Fruit fly (Drosophila melanogaster) whole organism, embryonic: Measurements from ENCODE around the gene AP-1-2beta.

Experiments used
- Bgb ChIP-seq: fragments of 200-800 bp; sonication (Bioruptor generic); IDR thresholded peaks from 2 replicates; pipeline ENCODE4 v1.3.6; 2022; ENCODE audit warnings: missing biosample characterization, missing genetic modification characterization; ENCODE audit not compliant: partially characterized antibody
- Blimp-1 ChIP-seq: fragments of 200-800 bp; sonication (Bioruptor generic); optimal IDR thresholded peaks from 3 replicates; lab custom pipeline; 2018; ENCODE audit warnings: missing biosample characterization, missing genetic modification characterization, mild to moderate bottlenecking, moderate library complexity, missing genetic modification reagents
- CG10431 ChIP-seq: fragments of 200-800 bp; sonication (Bioruptor generic); optimal IDR thresholded peaks from 3 replicates; lab custom pipeline; 2018; ENCODE audit warnings: missing biosample characterization, mild to moderate bottlenecking, missing genetic modification characterization
- CG13287 ChIP-seq: fragments of 200-800 bp; sonication (Bioruptor generic); IDR thresholded peaks from 2 replicates; pipeline ENCODE4 v1.3.6; 2022; ENCODE audit warnings: missing biosample characterization, missing genetic modification characterization; ENCODE audit not compliant: partially characterized antibody
- CG13775 ChIP-seq: fragments of 200-800 bp; sonication (Bioruptor generic); optimal IDR thresholded peaks from 3 replicates; lab custom pipeline; 2017; ENCODE audit warnings: missing biosample characterization, mild to moderate bottlenecking, missing genetic modification characterization
- CG13894 ChIP-seq: fragments of 200-800 bp; sonication (Bioruptor generic); optimal IDR thresholded peaks from 3 replicates; lab custom pipeline; 2018; ENCODE audit warnings: missing biosample characterization, mild to moderate bottlenecking, missing genetic modification characterization, moderate library complexity
- CG14860 ChIP-seq: fragments of 200-800 bp; sonication (Bioruptor generic); IDR thresholded peaks from 3 replicates; pipeline ENCODE4 v1.3.6; 2022; ENCODE audit warnings: missing biosample characterization, missing genetic modification characterization; ENCODE audit not compliant: partially characterized antibody
- CG18764 ChIP-seq: fragments of 200-800 bp; sonication (Bioruptor generic); optimal IDR thresholded peaks from 3 replicates; lab custom pipeline; 2016; ENCODE audit warnings: missing biosample characterization, missing genetic modification characterization
- CG2116 ChIP-seq: fragments of 200-800 bp; sonication (Bioruptor generic); optimal IDR thresholded peaks from 3 replicates; lab custom pipeline; 2018; ENCODE audit warnings: missing biosample characterization, mild to moderate bottlenecking, missing genetic modification characterization
- CG2129 ChIP-seq: fragments of 200-800 bp; sonication (Bioruptor generic); IDR thresholded peaks from 2 replicates; pipeline ENCODE4 v1.3.6; 2022; ENCODE audit warnings: missing biosample characterization, missing genetic modification characterization; ENCODE audit not compliant: partially characterized antibody
- CG34376 ChIP-seq: fragments of 200-800 bp; sonication (Bioruptor generic); optimal IDR thresholded peaks from 2 replicates; lab custom pipeline; 2018; ENCODE audit warnings: missing biosample characterization, mild to moderate bottlenecking, missing genetic modification characterization
- CG3847 ChIP-seq: fragments of 200-800 bp; sonication (Bioruptor generic); IDR thresholded peaks from 2 replicates; pipeline ENCODE4 v1.3.6; 2022; ENCODE audit warnings: missing biosample characterization, missing genetic modification characterization
- CG6791 ChIP-seq: fragments of 200-800 bp; sonication (Bioruptor generic); IDR thresholded peaks from 3 replicates; pipeline ENCODE4 v1.3.6; 2022; ENCODE audit warnings: missing biosample characterization, missing genetic modification characterization; ENCODE audit not compliant: partially characterized antibody
- CG7963 ChIP-seq: fragments of 200-800 bp; sonication (Bioruptor generic); IDR thresholded peaks from 3 replicates; pipeline ENCODE4 v1.3.6; 2022; ENCODE audit warnings: missing biosample characterization, missing genetic modification characterization; ENCODE audit not compliant: partially characterized antibody
- CG8089 ChIP-seq: fragments of 200-800 bp; sonication (Bioruptor generic); optimal IDR thresholded peaks from 3 replicates; lab custom pipeline; 2016; ENCODE audit warnings: missing biosample characterization, missing genetic modification characterization
- CG9437 ChIP-seq: fragments of 200-800 bp; sonication (Bioruptor generic); optimal IDR thresholded peaks from 2 replicates; lab custom pipeline; 2018; ENCODE audit warnings: missing biosample characterization, mild to moderate bottlenecking, missing genetic modification characterization
- CG9727 ChIP-seq: fragments of 200-800 bp; sonication (Bioruptor generic); optimal IDR thresholded peaks from 3 replicates; lab custom pipeline; 2017; ENCODE audit warnings: missing biosample characterization, mild to moderate bottlenecking, missing genetic modification characterization
- CG9797 ChIP-seq: fragments of 200-800 bp; sonication (Bioruptor generic); optimal IDR thresholded peaks from 3 replicates; lab custom pipeline; 2018; ENCODE audit warnings: missing biosample characterization, mild to moderate bottlenecking, missing genetic modification characterization
- CoRest ChIP-seq: fragments of 200-800 bp; sonication (Bioruptor generic); optimal IDR thresholded peaks from 3 replicates; lab custom pipeline; 2018; ENCODE audit warnings: missing biosample characterization, mild to moderate bottlenecking, missing genetic modification characterization, moderate library complexity
- Dbx ChIP-seq: fragments of 200-800 bp; sonication (Bioruptor generic); IDR thresholded peaks from 3 replicates; pipeline ENCODE4 v1.3.6; 2022; ENCODE audit warnings: missing biosample characterization, missing genetic modification characterization
- Deaf1 ChIP-seq: fragments of 200-800 bp; optimal IDR thresholded peaks from 3 replicates; lab custom pipeline; 2019; ENCODE audit warnings: missing biosample characterization, mild to moderate bottlenecking, missing genetic modification characterization, moderate library complexity
- Dref ChIP-seq: fragments of 200-800 bp; sonication (Bioruptor generic); IDR thresholded peaks from 2 replicates; pipeline ENCODE4 v1.3.6; 2022; ENCODE audit warnings: missing biosample characterization, missing genetic modification characterization
- Hr78 ChIP-seq, 2 experiments: fragments of 200-800 bp in 1 of 2; fragments of >200 bp in 1 of 2; sonication (Bioruptor generic) in 1 of 2; optimal IDR thresholded peaks; 2 replicates each; lab custom pipeline; 2017 to 2019; ENCODE audit warnings: missing biosample characterization in 2 of 2, missing genetic modification characterization in 2 of 2, mild to moderate bottlenecking in 1 of 2, moderate library complexity in 1 of 2
- MBD-R2 ChIP-seq: fragments of 200-800 bp; sonication (Bioruptor generic); IDR thresholded peaks from 2 replicates; pipeline ENCODE4 v1.3.6; 2022; ENCODE audit warnings: missing biosample characterization, missing genetic modification characterization
- MESR4 ChIP-seq: fragments of 200-800 bp; sonication (Bioruptor generic); optimal IDR thresholded peaks from 2 replicates; lab custom pipeline; 2018; ENCODE audit warnings: missing biosample characterization, mild to moderate bottlenecking, missing genetic modification characterization, moderate library complexity
- Xbp1 ChIP-seq: fragments of 200-800 bp; sonication (Bioruptor generic); optimal IDR thresholded peaks from 3 replicates; lab custom pipeline; 2016; ENCODE audit warnings: missing biosample characterization, mild to moderate bottlenecking, missing genetic modification characterization
- cato ChIP-seq: fragments of 200-800 bp; sonication (Bioruptor generic); optimal IDR thresholded peaks from 2 replicates; lab custom pipeline; 2016; ENCODE audit warnings: missing biosample characterization, missing genetic modification characterization, borderline replicate concordance
- chn ChIP-seq: fragments of 200-800 bp; sonication (Bioruptor generic); optimal IDR thresholded peaks from 2 replicates; lab custom pipeline; 2016; ENCODE audit warnings: missing biosample characterization, missing genetic modification characterization
- danr ChIP-seq: fragments of 200-800 bp; sonication (Bioruptor generic); IDR thresholded peaks from 2 replicates; pipeline ENCODE4 v1.3.6; 2022; ENCODE audit warnings: missing biosample characterization, missing genetic modification characterization
- dmrt99B ChIP-seq: fragments of 200-800 bp; sonication (Bioruptor generic); optimal IDR thresholded peaks from 2 replicates; lab custom pipeline; 2018; ENCODE audit warnings: missing biosample characterization, mild to moderate bottlenecking, missing genetic modification characterization, moderate library complexity
- exex ChIP-seq: fragments of 200-800 bp; sonication (Bioruptor generic); optimal IDR thresholded peaks from 4 replicates; lab custom pipeline; 2018; ENCODE audit warnings: missing biosample characterization, mild to moderate bottlenecking, missing genetic modification characterization, moderate library complexity
- grn ChIP-seq: fragments of 200-800 bp; sonication (Bioruptor generic); optimal IDR thresholded peaks from 3 replicates; lab custom pipeline; 2017; ENCODE audit warnings: missing biosample characterization, missing genetic modification characterization
- inv ChIP-seq: fragments of 200-800 bp; sonication (Bioruptor generic); IDR thresholded peaks from 2 replicates; pipeline ENCODE4 v1.3.6; 2022; ENCODE audit warnings: missing biosample characterization, missing genetic modification characterization; ENCODE audit not compliant: partially characterized antibody
- nerfin-1 ChIP-seq: fragments of 200-800 bp; sonication (Bioruptor generic); optimal IDR thresholded peaks from 3 replicates; lab custom pipeline; 2019; ENCODE audit warnings: missing biosample characterization, mild to moderate bottlenecking, missing genetic modification characterization, moderate library complexity
- phol ChIP-seq: fragments of 200-800 bp; sonication (Bioruptor generic); optimal IDR thresholded peaks from 3 replicates; lab custom pipeline; 2018; ENCODE audit warnings: missing biosample characterization, mild to moderate bottlenecking, missing genetic modification characterization, moderate library complexity
- sd ChIP-seq: fragments of 200-800 bp; sonication (Bioruptor generic); optimal IDR thresholded peaks from 3 replicates; lab custom pipeline; 2018; ENCODE audit warnings: missing biosample characterization, mild to moderate bottlenecking, missing genetic modification characterization, moderate library complexity
- slbo ChIP-seq: fragments of 200-800 bp; sonication (Bioruptor generic); IDR thresholded peaks from 2 replicates; pipeline ENCODE4 v1.3.6; 2022; ENCODE audit warnings: missing biosample characterization, missing genetic modification characterization
- tll ChIP-seq, 2 experiments: fragments of 200-800 bp in 1 of 2; fragments of >200 bp in 1 of 2; sonication (Bioruptor generic) in 1 of 2; optimal IDR thresholded peaks; 2 replicates each; lab custom pipeline; 2017 to 2019; ENCODE audit warnings: missing biosample characterization in 2 of 2, missing genetic modification characterization in 2 of 2, mild to moderate bottlenecking in 1 of 2, moderate library complexity in 1 of 2
- tna ChIP-seq: fragments of 200-800 bp; sonication (Bioruptor generic); IDR thresholded peaks from 2 replicates; pipeline ENCODE4 v1.3.6; 2022; ENCODE audit warnings: missing biosample characterization, missing genetic modification characterization; ENCODE audit not compliant: partially characterized antibody
- trem ChIP-seq: fragments of 200-800 bp; optimal IDR thresholded peaks from 3 replicates; lab custom pipeline; 2019; ENCODE audit warnings: missing biosample characterization, mild to moderate bottlenecking, missing genetic modification characterization, moderate library complexity
- vvl ChIP-seq: fragments of 200-800 bp; sonication (Bioruptor generic); IDR thresholded peaks from 2 replicates; pipeline ENCODE4 v1.3.6; 2022; ENCODE audit warnings: missing biosample characterization, missing genetic modification characterization
- z ChIP-seq: fragments of 200-800 bp; sonication (Bioruptor generic); IDR thresholded peaks from 3 replicates; pipeline ENCODE4 v1.3.6; 2022; ENCODE audit warnings: missing biosample characterization, missing genetic modification characterization

AP-1-2beta gene

DNA sequence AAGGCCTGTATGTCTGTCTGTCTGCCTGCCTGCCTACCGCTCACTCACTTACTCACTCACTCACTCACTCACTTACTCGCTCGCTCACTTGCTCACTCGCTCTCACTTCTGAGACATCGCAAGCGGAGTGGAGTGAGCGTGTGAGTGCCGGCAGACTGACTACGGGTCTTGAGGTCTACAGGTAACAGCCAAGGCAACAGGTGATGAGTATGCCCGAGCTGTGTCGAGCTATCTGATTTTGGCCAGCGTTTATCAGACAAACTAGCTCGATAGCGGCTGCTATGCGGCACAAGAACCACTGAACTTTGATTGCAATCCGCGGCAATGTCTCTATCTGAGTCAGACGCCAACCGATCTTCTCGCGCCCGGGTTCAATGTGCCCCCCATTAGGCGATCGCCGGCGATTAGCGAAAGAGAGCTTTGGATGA, 23.4 kb downstream of the AP-1-2beta start (continued):
- peak; percentile 33; the same call in 1 of the 2 replicates for TF ChIP-seq Bgb (GFP tag; lab: Robert Waterston, UW)
- no peak for TF ChIP-seq cato
- peak in 1 of 2 experiments; percentile 63 for TF ChIP-seq Hr78 (GFP tag; optimal IDR thresholded peaks at IDR 0.05; lab: Kevin White, UChicago)
- no peak for TF ChIP-seq CG10431 (GFP tag; lab: Kevin White, UChicago)
- TF ChIP-seq tll (GFP tag; optimal IDR thresholded peaks at IDR 0.05; lab: Kevin White, UChicago) = peak in 1 of 2 experiments; percentile 25
- no peak for TF ChIP-seq CG3847

DNA sequence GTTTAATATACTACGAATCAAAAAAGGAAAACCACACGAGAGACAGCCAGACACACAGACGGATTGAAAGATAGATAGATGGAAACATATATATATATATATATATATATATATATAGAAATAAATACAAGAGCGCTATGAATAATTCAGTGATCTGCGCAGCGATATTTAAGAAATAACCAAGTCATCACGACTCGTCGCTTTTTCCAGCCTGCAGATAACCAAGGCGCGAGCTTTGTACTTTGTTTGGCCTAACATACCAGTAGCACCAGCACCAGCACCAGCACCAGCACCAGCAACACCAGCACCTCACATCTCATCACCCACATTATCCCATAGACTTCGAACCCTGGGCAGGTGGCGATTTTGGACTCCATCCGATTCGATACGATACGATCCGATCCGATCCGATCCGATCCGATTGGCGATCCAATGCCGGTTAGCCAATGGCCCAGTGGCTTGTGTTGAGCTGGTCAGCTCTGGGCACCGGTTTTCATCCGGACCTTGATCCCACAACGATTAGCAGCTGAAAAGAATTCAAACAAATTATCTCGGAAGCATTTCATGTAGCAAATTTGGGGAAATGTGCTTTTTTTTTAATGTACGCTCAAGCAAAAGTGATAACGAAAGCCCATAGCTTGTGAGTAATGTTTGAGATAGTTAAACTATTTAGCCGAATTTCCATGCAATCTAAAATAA, 24.1 kb downstream of the AP-1-2beta start:
- TF ChIP-seq CG13894 (tag; lab: Kevin White, UChicago) = peak; percentile 75
- peak; percentile 56 for TF ChIP-seq exex (tag; lab: Kevin White, UChicago)
- no peak for TF ChIP-seq CG9437
- peak; percentile 31 for TF ChIP-seq grn
- TF ChIP-seq tll (GFP tag; optimal IDR thresholded peaks at IDR 0.05; lab: Kevin White, UChicago) = no peak
- TF ChIP-seq sd (tag; lab: Kevin White, UChicago) = peak; percentile 4
- no peak for TF ChIP-seq dmrt99B (tag; lab: Kevin White, UChicago)
- peak; percentile 40 for TF ChIP-seq Deaf1 (tag; lab: Kevin White, UChicago)
- 0 out of 3 replicates have a peak, but pooled peaks have one; percentile 28 for TF ChIP-seq z (GFP tag; lab: Robert Waterston, UW)
- peak; percentile 1 for TF ChIP-seq CG34376 (GFP tag; lab: Kevin White, UChicago)

DNA sequence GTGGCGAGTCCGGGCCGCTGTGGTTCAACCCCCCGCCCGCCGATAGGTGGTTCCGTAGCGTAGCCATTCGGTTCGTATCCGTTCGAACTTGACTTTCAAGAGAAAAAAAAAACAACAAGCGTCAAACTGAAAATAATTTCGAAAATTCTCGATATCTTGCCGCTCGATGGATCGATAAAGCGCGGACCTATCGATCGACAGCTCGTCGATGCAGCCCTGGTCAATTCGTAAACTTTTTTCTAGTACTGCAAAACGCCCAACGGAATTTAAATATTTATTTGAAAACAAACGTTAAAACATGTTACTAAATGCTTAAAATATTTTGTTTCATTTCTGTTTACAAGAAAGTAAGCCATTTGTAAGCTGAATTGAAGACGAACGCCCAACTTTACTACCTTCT, 31.4 kb downstream of the AP-1-2beta start:
- no peak for TF ChIP-seq CG13775 (GFP tag; lab: Kevin White, UChicago)
- peak; percentile 46; the same call in 1 of the 2 replicates for TF ChIP-seq tna
- no peak for TF ChIP-seq nerfin-1 (tag; lab: Kevin White, UChicago)
- TF ChIP-seq CG13287 = peak; percentile 69
- no peak for TF ChIP-seq CG8089 (GFP tag; lab: Kevin White, UChicago)
- TF ChIP-seq CG9727 (GFP tag; lab: Kevin White, UChicago) = no peak
- peak; percentile 90 for TF ChIP-seq Dref (GFP tag; lab: Robert Waterston, UW)
- peak; percentile 35 for TF ChIP-seq CoRest (tag; lab: Kevin White, UChicago)
- TF ChIP-seq Xbp1 (GFP tag; lab: Kevin White, UChicago) = peak; percentile 11
- peak; percentile 33 for TF ChIP-seq CG9797 (GFP tag; lab: Kevin White, UChicago)
- no peak for TF ChIP-seq danr (GFP tag; lab: Robert Waterston, UW)
- peak; percentile 62 for TF ChIP-seq Bgb (GFP tag; lab: Robert Waterston, UW)
- TF ChIP-seq CG2129 (GFP tag; lab: Robert Waterston, UW) = no peak
- TF ChIP-seq vvl (GFP tag; lab: Robert Waterston, UW) = peak; percentile 66
- peak; percentile 50 for TF ChIP-seq MBD-R2 (GFP tag; lab: Robert Waterston, UW)
- TF ChIP-seq CG6791 (GFP tag; lab: Robert Waterston, UW) = peak; percentile 54; the same call in 1 of the 3 replicates
- TF ChIP-seq MESR4 (GFP tag; lab: Kevin White, UChicago) = no peak
- peak; percentile 61 for TF ChIP-seq CG3847
- peak; percentile 13 for TF ChIP-seq phol (tag; lab: Kevin White, UChicago)
- 0 out of 3 replicates have a peak, but pooled peaks have one; percentile 33 for TF ChIP-seq CG14860 (GFP tag; lab: Robert Waterston, UW)
- 0 out of 3 replicates have a peak, but pooled peaks have one; percentile 51 for TF ChIP-seq CG7963
- peak; percentile 23 for TF ChIP-seq trem (tag; lab: Kevin White, UChicago)
- no peak for TF ChIP-seq Dbx (GFP tag; lab: Robert Waterston, UW)
- TF ChIP-seq slbo (GFP tag; lab: Robert Waterston, UW) = peak; percentile 40; the same call in 1 of the 2 replicates
- peak; percentile 39; the same call in 1 of the 2 replicates for TF ChIP-seq inv (GFP tag; lab: Robert Waterston, UW)
- TF ChIP-seq CG18764 (GFP tag; lab: Kevin White, UChicago) = no peak
- no peak for TF ChIP-seq chn
- no peak for TF ChIP-seq Blimp-1 (GFP tag; lab: Kevin White, UChicago)
- no peak for TF ChIP-seq z (GFP tag; lab: Robert Waterston, UW)
- TF ChIP-seq CG2116 (GFP tag; lab: Kevin White, UChicago) = peak; percentile 97
